Fruit fly (Drosophila melanogaster) whole organism, embryonic: ENCODE results near the gene Ir75d.

Source experiments
- Awh ChIP-seq: fragments of 200-800 bp; sonication (Bioruptor generic); IDR thresholded peaks from 2 replicates; pipeline ENCODE4, ENCODE4 v1.3.6; 2022; ENCODE audit warnings: missing biosample characterization, missing genetic modification characterization
- CG10147 ChIP-seq: fragments of 200-800 bp; sonication (Bioruptor generic); optimal IDR thresholded peaks from 2 replicates; lab custom pipeline; 2019; ENCODE audit warnings: missing biosample characterization, mild to moderate bottlenecking, missing genetic modification characterization, moderate library complexity
- CG10267 ChIP-seq: fragments of 200-800 bp; sonication (Bioruptor generic); optimal IDR thresholded peaks from 2 replicates; lab custom pipeline; 2018; ENCODE audit warnings: missing biosample characterization, mild to moderate bottlenecking, missing genetic modification characterization, moderate library complexity
- CG10274 ChIP-seq: fragments of 200-800 bp; sonication (Bioruptor generic); optimal IDR thresholded peaks from 3 replicates; lab custom pipeline; 2017; ENCODE audit warnings: missing biosample characterization, mild to moderate bottlenecking, missing genetic modification characterization
- CG10565 ChIP-seq: fragments of 200-800 bp; sonication (Bioruptor generic); optimal IDR thresholded peaks from 3 replicates; lab custom pipeline; 2016; ENCODE audit warnings: missing biosample characterization, mild to moderate bottlenecking, missing genetic modification characterization
- CG11695 ChIP-seq: fragments of 200-800 bp; sonication (Bioruptor generic); IDR thresholded peaks from 3 replicates; pipeline ENCODE4 v1.3.6; 2022; ENCODE audit warnings: missing biosample characterization, missing genetic modification characterization
- CG14050 ChIP-seq: fragments of 200-800 bp; sonication (Bioruptor generic); IDR thresholded peaks from 3 replicates; pipeline ENCODE4 v1.3.6; 2022; ENCODE audit warnings: missing biosample characterization, missing genetic modification characterization
- CG15514 ChIP-seq: fragments of 200-800 bp; sonication (Bioruptor generic); optimal IDR thresholded peaks from 3 replicates; lab custom pipeline; 2017; ENCODE audit warnings: missing biosample characterization, missing genetic modification characterization, mild to moderate bottlenecking, moderate library complexity, missing genetic modification reagents
- CG17385 ChIP-seq: fragments of 200-800 bp; sonication (Bioruptor generic); optimal IDR thresholded peaks from 3 replicates; lab custom pipeline; 2018; ENCODE audit warnings: missing biosample characterization, mild to moderate bottlenecking, missing genetic modification characterization
- CG18619 ChIP-seq: fragments of 200-800 bp; sonication (Bioruptor generic); optimal IDR thresholded peaks from 3 replicates; lab custom pipeline; 2017; ENCODE audit warnings: missing biosample characterization, mild to moderate bottlenecking, missing genetic modification characterization
- CG4707 ChIP-seq: fragments of 200-800 bp; sonication (Bioruptor generic); optimal IDR thresholded peaks from 2 replicates; lab custom pipeline; 2018; ENCODE audit warnings: missing biosample characterization, mild to moderate bottlenecking, missing genetic modification characterization, moderate library complexity
- CG6813 ChIP-seq: fragments of 200-800 bp; sonication (Bioruptor generic); optimal IDR thresholded peaks from 2 replicates; lab custom pipeline; 2017; ENCODE audit warnings: missing biosample characterization, missing genetic modification characterization, mild to moderate bottlenecking, moderate library complexity, missing genetic modification reagents
- CG7271 ChIP-seq: fragments of 200-800 bp; sonication (Bioruptor generic); optimal IDR thresholded peaks from 2 replicates; lab custom pipeline; 2018; ENCODE audit warnings: missing biosample characterization, mild to moderate bottlenecking, missing genetic modification characterization, moderate library complexity
- CG7928 ChIP-seq: fragments of 200-800 bp; sonication (Bioruptor generic); optimal IDR thresholded peaks from 2 replicates; lab custom pipeline; 2017; ENCODE audit warnings: missing biosample characterization, mild to moderate bottlenecking, missing genetic modification characterization
- CG8089 ChIP-seq: fragments of 200-800 bp; sonication (Bioruptor generic); optimal IDR thresholded peaks from 3 replicates; lab custom pipeline; 2016; ENCODE audit warnings: missing biosample characterization, missing genetic modification characterization
- D19A ChIP-seq: fragments of 200-800 bp; optimal IDR thresholded peaks from 3 replicates; lab custom pipeline; 2019; ENCODE audit warnings: missing biosample characterization, mild to moderate bottlenecking, missing genetic modification characterization, moderate library complexity
- Hand ChIP-seq: fragments of 200-800 bp; sonication (Bioruptor generic); optimal IDR thresholded peaks from 2 replicates; lab custom pipeline; 2017; ENCODE audit warnings: mild to moderate bottlenecking, missing biosample characterization, missing genetic modification reagents, missing genetic modification characterization
- HmgD ChIP-seq: fragments of 200-800 bp; sonication (Bioruptor generic); optimal IDR thresholded peaks from 3 replicates; lab custom pipeline; 2016; ENCODE audit warnings: missing biosample characterization, missing genetic modification characterization
- Hmr ChIP-seq: fragments of 200-800 bp; sonication (Bioruptor generic); optimal IDR thresholded peaks from 3 replicates; lab custom pipeline; 2017; ENCODE audit warnings: mild to moderate bottlenecking, missing biosample characterization, missing genetic modification reagents, missing genetic modification characterization
- Mad ChIP-seq: fragments of 200-800 bp; sonication (Bioruptor generic); optimal IDR thresholded peaks from 2 replicates; lab custom pipeline; 2016; ENCODE audit warnings: missing biosample characterization, missing genetic modification characterization
- Oaz ChIP-seq: fragments of 200-800 bp; sonication (Bioruptor generic); IDR thresholded peaks from 2 replicates; pipeline ENCODE4 v1.3.6; 2022; ENCODE audit warnings: missing biosample characterization, missing genetic modification characterization
- PHDP ChIP-seq: fragments of 200-800 bp; sonication (Bioruptor generic); optimal IDR thresholded peaks from 3 replicates; lab custom pipeline; 2018; ENCODE audit warnings: missing biosample characterization, mild to moderate bottlenecking, missing genetic modification characterization, moderate library complexity
- Sox100B ChIP-seq: fragments of 200-800 bp; sonication (Bioruptor generic); optimal IDR thresholded peaks from 3 replicates; lab custom pipeline; 2018; ENCODE audit warnings: missing biosample characterization, mild to moderate bottlenecking, missing genetic modification characterization
- al ChIP-seq: fragments of 200-800 bp; sonication (Bioruptor generic); IDR thresholded peaks from 2 replicates; pipeline ENCODE4 v1.3.6; 2022; ENCODE audit warnings: missing biosample characterization, missing genetic modification characterization
- cas ChIP-seq: fragments of 200-800 bp; sonication (Bioruptor generic); IDR thresholded peaks from 2 replicates; pipeline ENCODE4 v1.3.6; 2022; ENCODE audit warnings: missing biosample characterization, missing genetic modification characterization
- caup ChIP-seq: fragments of 200-800 bp; sonication (Bioruptor generic); optimal IDR thresholded peaks from 3 replicates; lab custom pipeline; 2017; ENCODE audit warnings: missing biosample characterization, mild to moderate bottlenecking, missing genetic modification characterization, moderate library complexity; ENCODE audit not compliant: severe bottlenecking
- chm ChIP-seq: fragments of 200-800 bp; sonication (Bioruptor generic); IDR thresholded peaks from 2 replicates; pipeline ENCODE4 v1.3.6; 2022; ENCODE audit warnings: missing biosample characterization, missing genetic modification characterization
- ci ChIP-seq: fragments of 200-800 bp; sonication (Bioruptor generic); IDR thresholded peaks from 3 replicates; pipeline ENCODE4 v1.3.6; 2022; ENCODE audit warnings: missing biosample characterization, missing genetic modification characterization
- da ChIP-seq: fragments of 200-800 bp; sonication (Bioruptor generic); optimal IDR thresholded peaks from 2 replicates; lab custom pipeline; 2016; ENCODE audit warnings: missing biosample characterization, missing genetic modification characterization
- dan ChIP-seq: fragments of 200-800 bp; sonication (Bioruptor generic); IDR thresholded peaks from 2 replicates; pipeline ENCODE4 v1.3.6; 2022; ENCODE audit warnings: missing biosample characterization, missing genetic modification characterization
- dati ChIP-seq: fragments of 200-800 bp; sonication (Bioruptor generic); IDR thresholded peaks from 2 replicates; pipeline ENCODE4 v1.3.6; 2022; ENCODE audit warnings: missing biosample characterization, missing genetic modification characterization
- disco-r ChIP-seq: fragments of 200-800 bp; sonication (Bioruptor generic); optimal IDR thresholded peaks from 2 replicates; lab custom pipeline; 2016; ENCODE audit warnings: missing biosample characterization, missing genetic modification characterization
- dm ChIP-seq: fragments of 200-800 bp; sonication (Bioruptor generic); optimal IDR thresholded peaks from 3 replicates; lab custom pipeline; 2016; ENCODE audit warnings: missing biosample characterization, missing genetic modification characterization
- dysf ChIP-seq: fragments of 200-800 bp; sonication (Bioruptor generic); IDR thresholded peaks from 3 replicates; pipeline ENCODE4 v1.3.6; 2022; ENCODE audit warnings: missing biosample characterization, missing genetic modification characterization
- esg ChIP-seq: fragments of 200-800 bp; sonication (Bioruptor generic); conservative IDR thresholded peaks from 2 replicates; pipeline ENCODE4 v1.3.6; 2022; ENCODE audit warnings: missing biosample characterization, missing genetic modification characterization
- gem ChIP-seq: fragments of 200-800 bp; sonication (Bioruptor generic); optimal IDR thresholded peaks from 2 replicates; lab custom pipeline; 2019; ENCODE audit warnings: missing biosample characterization, mild to moderate bottlenecking, missing genetic modification characterization, moderate library complexity
- grn ChIP-seq: fragments of 200-800 bp; sonication (Bioruptor generic); optimal IDR thresholded peaks from 3 replicates; lab custom pipeline; 2017; ENCODE audit warnings: missing biosample characterization, missing genetic modification characterization
- gro ChIP-seq: fragments of 200-800 bp; sonication (Bioruptor generic); optimal IDR thresholded peaks from 2 replicates; lab custom pipeline; 2016; ENCODE audit warnings: missing biosample characterization, missing genetic modification characterization
- gsb-n ChIP-seq: fragments of 200-800 bp; sonication (Bioruptor generic); optimal IDR thresholded peaks from 3 replicates; lab custom pipeline; 2018; ENCODE audit warnings: missing biosample characterization, mild to moderate bottlenecking, missing genetic modification characterization
- hb ChIP-seq: fragments of 200-800 bp; sonication (Bioruptor generic); IDR thresholded peaks from 3 replicates; pipeline ENCODE4 v1.3.6; 2022; ENCODE audit warnings: missing biosample characterization, missing genetic modification characterization; ENCODE audit not compliant: partially characterized antibody
- her ChIP-seq: fragments of 200-800 bp; sonication (Bioruptor generic); optimal IDR thresholded peaks from 2 replicates; lab custom pipeline; 2016; ENCODE audit warnings: missing biosample characterization, missing genetic modification characterization
- inv ChIP-seq: fragments of 200-800 bp; sonication (Bioruptor generic); IDR thresholded peaks from 2 replicates; pipeline ENCODE4 v1.3.6; 2022; ENCODE audit warnings: missing biosample characterization, missing genetic modification characterization; ENCODE audit not compliant: partially characterized antibody
- klu ChIP-seq: fragments of 200-800 bp; sonication (Bioruptor generic); IDR thresholded peaks from 2 replicates; pipeline ENCODE4 v1.3.6; 2022; ENCODE audit warnings: missing biosample characterization, missing genetic modification characterization
- nmo ChIP-seq: fragments of 200-800 bp; sonication (Bioruptor generic); optimal IDR thresholded peaks from 2 replicates; lab custom pipeline; 2018; ENCODE audit warnings: missing biosample characterization, mild to moderate bottlenecking, missing genetic modification characterization, moderate library complexity
- peb ChIP-seq: fragments of 200-800 bp; sonication (Bioruptor generic); IDR thresholded peaks from 2 replicates; pipeline ENCODE4 v1.3.6; 2022; ENCODE audit warnings: missing biosample characterization, missing genetic modification characterization
- so ChIP-seq: fragments of 200-800 bp; sonication (Bioruptor generic); IDR thresholded peaks from 3 replicates; pipeline ENCODE4 v1.3.6; 2022; ENCODE audit warnings: missing biosample characterization, missing genetic modification characterization
- tgo ChIP-seq: fragments of 200-800 bp; sonication (Bioruptor generic); IDR thresholded peaks from 3 replicates; pipeline ENCODE4 v1.3.6; 2022; ENCODE audit warnings: missing biosample characterization, missing genetic modification characterization
- yki ChIP-seq: fragments of >200 bp; optimal IDR thresholded peaks from 3 replicates; lab custom pipeline; 2018
- zfh1 ChIP-seq: fragments of 200-800 bp; sonication (Bioruptor generic); IDR thresholded peaks from 3 replicates; pipeline ENCODE4 v1.3.6; 2022; ENCODE audit warnings: missing biosample characterization, missing genetic modification characterization

Gene Ir75d

dm6 chr3L:18869035-18869826 is 41.8 kb downstream of the Ir75d start, which contains the start of gene Grx1 (continued):
- TF ChIP-seq CG8089 (GFP tag; lab: Kevin White, UChicago) (no peak), dm (GFP tag; lab: Kevin White, UChicago) (peak; percentile 40), D19A (tag; lab: Kevin White, UChicago) (peak; percentile 71), Sox100B (peak; percentile 52), CG14050 (GFP tag; lab: Robert Waterston, UW) (peak; percentile 24; the same call in 1 of the 3 replicates), dati (GFP tag; lab: Robert Waterston, UW) (no peak), CG11695 (GFP tag; lab: Robert Waterston, UW) (no peak; the same call in 2 of the 3 replicates), Mad (GFP tag; lab: Kevin White, UChicago) (peak; percentile 42), yki (no peak), gsb-n (tag; lab: Kevin White, UChicago) (peak; percentile 54), CG10274 (GFP tag; lab: Kevin White, UChicago) (no peak), gem (tag; lab: Kevin White, UChicago) (peak; percentile 75), dan (GFP tag; lab: Robert Waterston, UW) (no peak), tgo (GFP tag; lab: Robert Waterston, UW) (peak; percentile 26; the same call in 1 of the 3 replicates), dysf (GFP tag; lab: Robert Waterston, UW) (no peak), nmo (GFP tag; lab: Kevin White, UChicago) (peak; percentile 56), ci (GFP tag; lab: Robert Waterston, UW) (0 out of 3 replicates have a peak, but pooled peaks have one; percentile 38), klu (GFP tag; lab: Robert Waterston, UW) (no peak), peb (GFP tag; lab: Robert Waterston, UW) (no peak), CG17385 (GFP tag; lab: Kevin White, UChicago) (peak; percentile 51), cas (GFP tag; lab: Robert Waterston, UW) (no peak), gro (GFP tag; lab: Kevin White, UChicago) (no peak), Hand (GFP tag; lab: Kevin White, UChicago) (no peak), PHDP (tag; lab: Kevin White, UChicago) (peak; percentile 76), her (GFP tag; lab: Kevin White, UChicago) (no peak), al (GFP tag; lab: Robert Waterston, UW) (0 out of 2 replicates have a peak, but pooled peaks have one; percentile 38), Awh (peak; percentile 22; the same call in 1 of the 2 replicates), CG6813 (GFP tag; lab: Kevin White, UChicago) (peak; percentile 4), CG7271 (tag; lab: Kevin White, UChicago) (no peak), CG7928 (GFP tag; lab: Kevin White, UChicago) (peak; percentile 40), CG10565 (GFP tag; lab: Kevin White, UChicago) (no peak), caup (GFP tag; lab: Kevin White, UChicago) (peak; percentile 47), grn (GFP tag; lab: Kevin White, UChicago) (peak; percentile 98), CG15514 (peak; percentile 46), Hmr (peak; percentile 59), CG18619 (GFP tag; lab: Kevin White, UChicago) (peak; percentile 38), da (GFP tag; lab: Kevin White, UChicago) (no peak), disco-r (no peak), inv (GFP tag; lab: Robert Waterston, UW) (no peak), zfh1 (GFP tag; lab: Robert Waterston, UW) (peak; percentile 59; the same call in 1 of the 3 replicates), HmgD (no peak), CG10267 (peak; percentile 62), Oaz (GFP tag; lab: Robert Waterston, UW) (no peak), so (GFP tag; lab: Robert Waterston, UW) (no peak), CG4707 (no peak), chm (GFP tag; lab: Robert Waterston, UW) (no peak), esg (GFP tag; lab: Robert Waterston, UW) (no peak; the same call in 1 of the 2 replicates), hb (GFP tag; lab: Robert Waterston, UW) (no peak), CG10147 (GFP tag; lab: Kevin White, UChicago) (peak; percentile 38)
